Fruit fly (Drosophila melanogaster): Measurements from ENCODE around the gene hec.

- no peak for TF ChIP-seq jumu (GFP tag; optimal IDR thresholded peaks at IDR 0.05)
- no peak for TF ChIP-seq ATbp (GFP tag; optimal IDR thresholded peaks at IDR 0.05)
Observed at dm6 chrX:12922338-12922737, 34.9 kb downstream of the hec start.

Measured in whole organism, embryonic.